Worm (Caenorhabditis elegans) whole organism, L4/young adult: ENCODE results near the gene F47B8.5.

Experiments
- W03F9.2 ChIP-seq: fragments of 150-350 bp; optimal IDR thresholded peaks from 2 replicates; lab custom pipeline; 2014; ENCODE audit warnings: missing biosample characterization, missing genetic modification characterization
- dao-5 ChIP-seq: sonication (generic microtip); optimal IDR thresholded peaks from 2 replicates; lab custom pipeline; 2016; ENCODE audit warnings: missing genotype, missing genetic modification characterization, moderate library complexity, missing compliant biosample characterization
- him-1 ChIP-seq: sonication (generic microtip); optimal IDR thresholded peaks from 2 replicates; lab custom pipeline; 2016; ENCODE audit warnings: missing genotype, missing genetic modification reagents, missing genetic modification characterization, missing compliant biosample characterization

Gene F47B8.5

DNA sequence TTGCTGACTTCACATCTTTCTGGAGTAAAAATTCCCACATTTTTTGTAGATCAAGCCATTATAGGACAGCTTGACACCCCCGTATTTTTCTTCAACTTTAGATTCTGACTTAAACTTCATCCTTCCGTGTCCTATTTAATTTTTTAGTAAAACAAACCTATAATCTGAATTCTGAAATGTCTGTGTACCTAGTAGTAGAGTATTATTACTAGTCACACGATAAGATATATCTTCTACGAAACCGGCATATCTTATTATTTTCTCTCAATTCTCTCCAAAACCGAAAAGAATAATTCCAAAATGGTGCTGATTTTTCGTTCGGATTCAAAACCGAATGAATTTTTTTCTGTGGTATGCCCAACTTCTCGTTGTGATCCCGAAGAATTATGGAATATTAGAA, 33.3 kb downstream of the F47B8.5 start, which contains the start of gene F14D7.9:
Gene F14D7.9, plus strand, starts transcription at position 301 of the 400 bp plus-strand sequence.
- TF ChIP-seq W03F9.2 (tag; lab: Kevin White, UChicago) = no peak
- no peak for TF ChIP-seq dao-5 (tag; lab: Kevin White, UChicago)
- TF ChIP-seq him-1 (tag; lab: Kevin White, UChicago) = no peak

ce11 chrV:14293667-14294194, 33.9 kb downstream of the F47B8.5 start, which contains the start of gene F14D7.2:
Gene F14D7.2, minus strand, starts transcription at chrV:14293717.
- TF ChIP-seq dao-5 (tag; lab: Kevin White, UChicago) (no peak), W03F9.2 (tag; lab: Kevin White, UChicago) (no peak), him-1 (tag; lab: Kevin White, UChicago) (no peak)

- TF ChIP-seq W03F9.2 (tag; lab: Kevin White, UChicago) (no peak), him-1 (tag; lab: Kevin White, UChicago) (no peak), dao-5 (tag; lab: Kevin White, UChicago) (no peak)
Observed at ce11 chrV:14290636-14291035, 37.0 kb downstream of the F47B8.5 start, which contains the start of gene F14D7.18. Gene F14D7.18, minus strand, starts transcription at chrV:14290736.

ce11 chrV:14289363-14289762, 38.3 kb downstream of the F47B8.5 start, which contains the start of gene F14D7.1:
Gene F14D7.1, minus strand, starts transcription at chrV:14289463.
- TF ChIP-seq him-1 (tag; lab: Kevin White, UChicago) = no peak
- TF ChIP-seq dao-5 (tag; lab: Kevin White, UChicago) = no peak
- no peak for TF ChIP-seq W03F9.2 (tag; lab: Kevin White, UChicago)

ce11 chrV:14285803-14286202, 41.9 kb downstream of the F47B8.5 start, which contains the start of gene F40G12.11:
Gene F40G12.11, plus strand, starts transcription at chrV:14286171.
- TF ChIP-seq W03F9.2 (tag; lab: Kevin White, UChicago) (no peak), dao-5 (tag; lab: Kevin White, UChicago) (no peak), him-1 (tag; lab: Kevin White, UChicago) (no peak)

ce11 chrV:14283241-14283640, 44.4 kb downstream of the F47B8.5 start, which contains the start of gene F40G12.10:
Gene F40G12.10, plus strand, starts transcription at chrV:14283541.
- TF ChIP-seq dao-5 (tag; lab: Kevin White, UChicago) (no peak), W03F9.2 (tag; lab: Kevin White, UChicago) (no peak), him-1 (tag; lab: Kevin White, UChicago) (no peak)

DNA sequence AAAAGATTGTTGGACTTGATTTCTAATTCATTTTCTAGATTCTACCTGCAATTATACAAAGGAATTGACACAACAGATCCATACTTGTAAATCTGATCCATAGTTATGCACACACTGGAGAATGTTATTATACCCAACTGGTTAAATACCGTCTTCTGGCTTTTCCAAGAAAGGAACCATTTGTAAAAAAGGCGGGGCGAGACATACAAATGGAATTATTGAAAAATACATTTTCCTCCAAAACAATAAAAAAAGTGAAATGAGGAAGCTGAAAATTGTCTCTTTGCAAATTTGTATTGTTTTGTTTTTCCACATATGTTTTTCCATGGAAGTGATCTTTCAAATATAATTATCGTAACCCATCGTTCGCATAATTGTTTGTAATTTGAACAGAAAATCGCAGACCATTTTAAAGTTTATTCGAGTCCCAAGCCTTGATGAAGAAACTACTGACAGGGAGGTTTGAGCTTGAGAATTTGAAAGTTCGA, 45.4 kb downstream of the F47B8.5 start, which contains the start of the genes srt-74 and F40G12.9:
Gene srt-74, minus strand, starts transcription at position 101 of the 488 bp plus-strand sequence.
Gene F40G12.9, plus strand, starts transcription at position 438 of the 488 bp plus-strand sequence.
- no peak for TF ChIP-seq W03F9.2 (tag; lab: Kevin White, UChicago)
- TF ChIP-seq dao-5 (tag; lab: Kevin White, UChicago) = no peak
- no peak for TF ChIP-seq him-1 (tag; lab: Kevin White, UChicago)

DNA sequence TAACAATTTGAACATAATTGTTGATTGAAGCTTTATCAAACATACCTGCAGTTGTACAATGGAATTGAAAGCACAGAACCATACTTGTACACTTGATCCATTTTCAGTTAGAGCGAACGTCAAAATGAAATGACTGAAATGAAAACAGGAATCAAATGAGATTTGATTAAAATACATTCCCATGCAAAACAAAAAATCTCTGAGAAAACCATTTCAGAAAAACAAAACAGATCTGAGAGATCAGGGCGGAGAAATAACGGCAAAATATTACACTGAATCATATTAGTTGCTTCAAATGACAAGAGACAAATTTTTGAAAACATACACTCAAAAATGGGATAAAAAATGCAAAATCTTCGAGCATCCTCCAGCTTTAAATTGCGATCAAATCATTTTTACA, 47.9 kb downstream of the F47B8.5 start, which contains the start of gene srt-33:
Gene srt-33, minus strand, starts transcription at position 101 of the 400 bp plus-strand sequence.
- no peak for TF ChIP-seq him-1 (tag; lab: Kevin White, UChicago)
- TF ChIP-seq W03F9.2 (tag; lab: Kevin White, UChicago) = no peak
- no peak for TF ChIP-seq dao-5 (tag; lab: Kevin White, UChicago)
